Fruit fly (Drosophila melanogaster): ENCODE results near the gene ouib.

The ouib gene

dm6 chr3R:8744198-8744597 is 18.9 kb downstream of the ouib start (continued):
- TF ChIP-seq CG9817 (tag; optimal IDR thresholded peaks at IDR 0.05) (peak; percentile 29), corto (GFP tag; optimal IDR thresholded peaks at IDR 0.05) (no peak), sob (GFP tag; IDR thresholded peaks at IDR 0.05) (peak; percentile 42; the same call in 1 of the 2 replicates), Abd-B (GFP tag; optimal IDR thresholded peaks at IDR 0.05) (peak; percentile 8), sna (GFP tag; IDR thresholded peaks at IDR 0.05; ENCODE audit: partially characterized antibody) (no peak), HLH54F (GFP tag; optimal IDR thresholded peaks at IDR 0.05) (peak; percentile 23), CG17328 (GFP tag; IDR thresholded peaks at IDR 0.05) (0 out of 2 replicates have a peak, but pooled peaks have one; percentile 15), shn (GFP tag; optimal IDR thresholded peaks at IDR 0.05) (peak; percentile 4), mam (GFP tag; optimal IDR thresholded peaks at IDR 0.05) (peak; percentile 2), CG7963 (GFP tag; IDR thresholded peaks at IDR 0.05; ENCODE audit: partially characterized antibody) (no peak), Hr3 (GFP tag; optimal IDR thresholded peaks at IDR 0.05) (peak; percentile 27), salm (tag; optimal IDR thresholded peaks at IDR 0.05) (no peak), CG7372 (GFP tag; IDR thresholded peaks at IDR 0.05) (0 out of 2 replicates have a peak, but pooled peaks have one; percentile 33), ro (GFP tag; IDR thresholded peaks at IDR 0.05) (0 out of 2 replicates have a peak, but pooled peaks have one; percentile 15), Ptx1 (GFP tag; IDR thresholded peaks at IDR 0.05) (peak; percentile 77), sens (GFP tag) (no peak), Mrtf (GFP tag; IDR thresholded peaks at IDR 0.05) (no peak), CG17568 (GFP tag; optimal IDR thresholded peaks at IDR 0.05) (no peak), wdn (GFP tag; IDR thresholded peaks at IDR 0.05) (0 out of 2 replicates have a peak, but pooled peaks have one; percentile 20), ci (GFP tag; IDR thresholded peaks at IDR 0.05) (peak; percentile 63; the same call in 2 of the 3 replicates), Mad (GFP tag; optimal IDR thresholded peaks at IDR 0.05) (peak; percentile 35), CG18262 (tag; optimal IDR thresholded peaks at IDR 0.05) (peak; percentile 34), tgo (GFP tag; IDR thresholded peaks at IDR 0.05) (peak; percentile 62; the same call in 2 of the 3 replicates), CG4854 (GFP tag; optimal IDR thresholded peaks at IDR 0.05) (peak; percentile 12), Atf6 (GFP tag; IDR thresholded peaks at IDR 0.05) (peak; percentile 34; the same call in 1 of the 2 replicates), ATbp (GFP tag; optimal IDR thresholded peaks at IDR 0.05) (peak; percentile 61), CG6765 (GFP tag; optimal IDR thresholded peaks at IDR 0.05) (no peak), peb (GFP tag; IDR thresholded peaks at IDR 0.05) (peak; percentile 10; the same call in 1 of the 2 replicates), chif (GFP tag; optimal IDR thresholded peaks at IDR 0.05) (peak in 1 of 2 experiments; percentile 45), pnt (GFP tag; optimal IDR thresholded peaks at IDR 0.05) (peak; percentile 61), Ada2b (GFP tag; IDR thresholded peaks at IDR 0.05) (peak; percentile 65), bigmax (GFP tag; optimal IDR thresholded peaks at IDR 0.05) (no peak), CG15269 (tag; optimal IDR thresholded peaks at IDR 0.05) (peak; percentile 73), dmrt11E (tag; optimal IDR thresholded peaks at IDR 0.05) (no peak), Taf1 (GFP tag; IDR thresholded peaks at IDR 0.05) (0 out of 2 replicates have a peak, but pooled peaks have one; percentile 15), CG10267 (tag; optimal IDR thresholded peaks at IDR 0.05) (peak; percentile 17), trh (GFP tag; optimal IDR thresholded peaks at IDR 0.05) (no peak), CG11085 (GFP tag; IDR thresholded peaks at IDR 0.05) (no peak), CG3847 (GFP tag; IDR thresholded peaks at IDR 0.05) (peak; percentile 52), zf30C (GFP tag; optimal IDR thresholded peaks at IDR 0.05) (no peak), tin (GFP tag; optimal IDR thresholded peaks at IDR 0.05) (peak; percentile 22), CG2120 (GFP tag; optimal IDR thresholded peaks at IDR 0.05) (peak; percentile 63), lmd (GFP tag; IDR thresholded peaks at IDR 0.05) (peak; percentile 47; the same call in 1 of the 2 replicates), CG30431 (GFP tag; optimal IDR thresholded peaks at IDR 0.05) (peak; percentile 22), CG9609 (GFP tag; optimal IDR thresholded peaks at IDR 0.05) (peak; percentile 41), NC2β (GFP tag; optimal IDR thresholded peaks at IDR 0.05) (no peak), bsh (GFP tag; optimal IDR thresholded peaks at IDR 0.05) (peak in 1 of 2 experiments; percentile 57), CG13296 (GFP tag; optimal IDR thresholded peaks at IDR 0.05) (peak; percentile 17), Elba2 (GFP tag; optimal IDR thresholded peaks at IDR 0.05) (no peak), Bgb (GFP tag; IDR thresholded peaks at IDR 0.05; ENCODE audit: partially characterized antibody) (no peak), CG17385 (GFP tag; optimal IDR thresholded peaks at IDR 0.05) (peak; percentile 30)
